Worm (Caenorhabditis elegans): ENCODE results near the gene T22B2.2.

T22B2.2 gene

DNA sequence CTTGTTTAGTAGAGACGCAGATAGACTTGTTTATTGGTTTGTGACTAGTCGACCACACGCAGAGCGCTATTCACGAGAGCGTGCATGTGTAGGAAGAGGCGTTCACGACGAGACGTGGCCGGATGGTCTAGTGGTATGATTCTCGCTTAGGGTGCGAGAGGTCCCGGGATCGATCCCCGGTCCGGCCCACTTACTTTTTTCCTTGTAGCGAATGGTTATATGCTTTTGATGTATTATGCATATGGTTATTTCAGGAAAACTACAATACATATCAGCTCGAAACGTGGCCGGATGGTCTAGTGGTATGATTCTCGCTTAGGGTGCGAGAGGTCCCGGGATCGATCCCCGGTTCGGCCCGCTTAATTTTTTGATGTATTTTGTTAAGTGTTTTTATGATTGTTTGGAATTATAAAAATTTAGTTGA, 49.8 kb downstream of the T22B2.2 start (continued):
- TF ChIP-seq sea-2 (GFP tag; optimal IDR thresholded peaks at IDR 0.05) (peak; percentile 41), daf-12 (tag; optimal IDR thresholded peaks at IDR 0.05) (no peak), fkh-2 (tag; optimal IDR thresholded peaks at IDR 0.05) (no peak), lsy-12 (tag; optimal IDR thresholded peaks at IDR 0.05) (peak; percentile 74), nhr-43 (tag; optimal IDR thresholded peaks at IDR 0.05; ENCODE audit: poor library complexity, severe bottlenecking) (peak; percentile 49), snpc-4 (tag; optimal IDR thresholded peaks at IDR 0.05) (no peak)

DNA sequence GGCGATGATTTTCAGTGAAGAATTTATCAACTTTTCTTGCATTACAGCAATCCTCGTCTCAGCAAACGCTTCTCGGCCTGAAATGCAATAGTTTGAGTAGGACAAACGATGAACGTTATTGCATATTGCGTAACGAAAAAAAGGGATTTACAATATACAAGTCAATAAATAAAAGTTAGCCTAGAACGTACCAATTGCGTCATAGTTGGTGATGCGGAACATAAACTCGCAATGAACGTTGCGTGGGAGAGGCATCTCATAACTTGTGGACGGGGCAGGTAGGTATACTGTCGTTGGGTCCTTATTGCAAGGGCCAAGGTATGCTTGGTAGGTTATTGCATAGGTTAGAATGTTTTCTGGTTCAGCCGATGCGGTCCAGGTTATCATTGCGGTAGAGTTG, 50.6 kb downstream of the T22B2.2 start:
- TF ChIP-seq lsy-12 (tag; optimal IDR thresholded peaks at IDR 0.05) (no peak), zag-1 (tag; optimal IDR thresholded peaks at IDR 0.05) (no peak), nhr-67 (tag; optimal IDR thresholded peaks at IDR 0.05) (no peak), nhr-76 (tag; optimal IDR thresholded peaks at IDR 0.05) (no peak)
